Fruit fly (Drosophila melanogaster) whole organism, prepupa: ENCODE results near the gene CG12502.

Source experiments
- Blimp-1 ChIP-seq: fragments of 200-800 bp; sonication (Bioruptor generic); optimal IDR thresholded peaks from 3 replicates; lab custom pipeline; 2017; ENCODE audit warnings: missing biosample characterization, missing genetic modification characterization, mild to moderate bottlenecking, moderate library complexity, missing genetic modification reagents
- CG10631 ChIP-seq: fragments of 200-800 bp; sonication (Bioruptor generic); optimal IDR thresholded peaks from 2 replicates; lab custom pipeline; 2016; ENCODE audit warnings: missing biosample characterization, missing genetic modification characterization
- CG11294 ChIP-seq: fragments of 200-800 bp; sonication (Bioruptor generic); IDR thresholded peaks from 2 replicates; pipeline ENCODE4 v1.3.6; 2022; ENCODE audit warnings: missing biosample characterization, missing genetic modification characterization
- CG11902 ChIP-seq: fragments of 200-800 bp; sonication (Bioruptor generic); optimal IDR thresholded peaks from 3 replicates; lab custom pipeline; 2016; ENCODE audit warnings: missing biosample characterization, missing genetic modification characterization
- CG3032 ChIP-seq: fragments of 200-800 bp; optimal IDR thresholded peaks from 2 replicates; lab custom pipeline; 2019; ENCODE audit warnings: missing biosample characterization, mild to moderate bottlenecking, missing genetic modification characterization, moderate library complexity
- CG31627 ChIP-seq: fragments of 200-800 bp; sonication (Bioruptor generic); optimal IDR thresholded peaks from 3 replicates; lab custom pipeline; 2016; ENCODE audit warnings: missing biosample characterization, missing genetic modification characterization
- CG32006 ChIP-seq: fragments of 200-800 bp; sonication (Bioruptor generic); optimal IDR thresholded peaks from 3 replicates; lab custom pipeline; 2017; ENCODE audit warnings: missing biosample characterization, mild to moderate bottlenecking, missing genetic modification characterization
- CG3919 ChIP-seq: fragments of 200-800 bp; sonication (Bioruptor generic); optimal IDR thresholded peaks from 3 replicates; lab custom pipeline; 2016; ENCODE audit warnings: missing biosample characterization, missing genetic modification characterization
- CG6163 ChIP-seq: fragments of 200-800 bp; sonication (Bioruptor generic); IDR thresholded peaks from 3 replicates; pipeline ENCODE4 v1.3.6; 2022; ENCODE audit warnings: missing biosample characterization, missing genetic modification characterization
- CG6792 ChIP-seq: fragments of 200-800 bp; sonication (Bioruptor generic); optimal IDR thresholded peaks from 3 replicates; lab custom pipeline; 2016; ENCODE audit warnings: missing biosample characterization, missing genetic modification characterization
- CG6808 ChIP-seq: fragments of 200-800 bp; sonication (Bioruptor generic); optimal IDR thresholded peaks from 3 replicates; lab custom pipeline; 2017; ENCODE audit warnings: missing biosample characterization, missing genetic modification characterization, mild to moderate bottlenecking, moderate library complexity, missing genetic modification reagents
- CG6854 ChIP-seq: fragments of 200-800 bp; sonication (Bioruptor generic); optimal IDR thresholded peaks from 2 replicates; lab custom pipeline; 2017; ENCODE audit warnings: missing biosample characterization, mild to moderate bottlenecking, missing genetic modification characterization
- CG8119 ChIP-seq: fragments of 200-800 bp; sonication (Bioruptor generic); IDR thresholded peaks from 3 replicates; pipeline ENCODE4 v1.3.6; 2022; ENCODE audit warnings: missing biosample characterization, missing genetic modification characterization
- CG8319 ChIP-seq: fragments of 200-800 bp; sonication (Bioruptor generic); optimal IDR thresholded peaks from 3 replicates; lab custom pipeline; 2016; ENCODE audit warnings: missing biosample characterization, missing genetic modification characterization
- CG8632 ChIP-seq: fragments of 200-800 bp; sonication (Bioruptor generic); optimal IDR thresholded peaks from 3 replicates; lab custom pipeline; 2016; ENCODE audit warnings: missing biosample characterization, missing genetic modification characterization
- CG9139 ChIP-seq: fragments of 200-800 bp; sonication (Bioruptor generic); optimal IDR thresholded peaks from 3 replicates; lab custom pipeline; 2017; ENCODE audit warnings: missing biosample characterization, mild to moderate bottlenecking, missing genetic modification characterization
- Eip75B ChIP-seq: fragments of 200-800 bp; sonication (Bioruptor generic); optimal IDR thresholded peaks from 3 replicates; lab custom pipeline; 2016; ENCODE audit warnings: missing biosample characterization, missing genetic modification characterization
- Eip78C ChIP-seq: fragments of 200-800 bp; sonication (Bioruptor generic); peaks from one replicate; lab custom pipeline; 2016; ENCODE audit warnings: missing biosample characterization, missing genetic modification characterization
- Eip93F ChIP-seq: fragments of 200-800 bp; sonication (Bioruptor generic); optimal IDR thresholded peaks from 2 replicates; lab custom pipeline; 2016; ENCODE audit warnings: missing biosample characterization, mild to moderate bottlenecking, missing genetic modification characterization
- Ets96B ChIP-seq: fragments of 200-800 bp; optimal IDR thresholded peaks from 2 replicates; lab custom pipeline; 2019; ENCODE audit warnings: missing biosample characterization, mild to moderate bottlenecking, missing genetic modification characterization, moderate library complexity
- Gug ChIP-seq: fragments of 200-800 bp; sonication (Bioruptor generic); IDR thresholded peaks from 2 replicates; pipeline ENCODE4 v1.3.6; 2022; ENCODE audit warnings: missing biosample characterization, missing genetic modification characterization
- Hr38 ChIP-seq: sonication (Bioruptor generic); optimal IDR thresholded peaks from 2 replicates; lab custom pipeline; 2016; ENCODE audit warnings: missing biosample characterization, missing genetic modification characterization
- Hr39 ChIP-seq: fragments of 200-800 bp; sonication (Bioruptor generic); optimal IDR thresholded peaks from 2 replicates; lab custom pipeline; 2016; ENCODE audit warnings: missing biosample characterization, missing genetic modification characterization
- Lpt ChIP-seq: fragments of 200-800 bp; sonication (Bioruptor generic); optimal IDR thresholded peaks from 3 replicates; lab custom pipeline; 2016; ENCODE audit warnings: missing biosample characterization, missing genetic modification characterization
- Met ChIP-seq: fragments of 200-800 bp; sonication (Bioruptor generic); optimal IDR thresholded peaks from 3 replicates; lab custom pipeline; 2016; ENCODE audit warnings: missing biosample characterization, missing genetic modification characterization
- Sox102F ChIP-seq: fragments of 200-800 bp; sonication (Bioruptor generic); optimal IDR thresholded peaks from 2 replicates; lab custom pipeline; 2016; ENCODE audit warnings: missing biosample characterization, mild to moderate bottlenecking, missing genetic modification characterization
- Sox14 ChIP-seq: fragments of 200-800 bp; sonication (Bioruptor generic); optimal IDR thresholded peaks from 3 replicates; lab custom pipeline; 2016; ENCODE audit warnings: missing biosample characterization, missing genetic modification characterization
- achi ChIP-seq: fragments of 200-800 bp; sonication (Bioruptor generic); optimal IDR thresholded peaks from 3 replicates; lab custom pipeline; 2016; ENCODE audit warnings: missing biosample characterization, missing genetic modification characterization
- cyc ChIP-seq: fragments of 200-800 bp; sonication (Bioruptor generic); optimal IDR thresholded peaks from 3 replicates; lab custom pipeline; 2016; ENCODE audit warnings: missing biosample characterization, missing genetic modification characterization
- dsx ChIP-seq: fragments of 200-800 bp; optimal IDR thresholded peaks from 3 replicates; lab custom pipeline; 2019; ENCODE audit warnings: missing biosample characterization, mild to moderate bottlenecking, missing genetic modification characterization, moderate library complexity; ENCODE audit not compliant: poor library complexity, severe bottlenecking
- eg ChIP-seq: fragments of 200-800 bp; sonication (Bioruptor generic); IDR thresholded peaks from 3 replicates; pipeline ENCODE4 v1.3.6; 2022; ENCODE audit warnings: missing biosample characterization, missing genetic modification characterization
- fd59A ChIP-seq: fragments of 200-800 bp; sonication (Bioruptor generic); optimal IDR thresholded peaks from 2 replicates; lab custom pipeline; 2017; ENCODE audit warnings: missing biosample characterization, mild to moderate bottlenecking, missing genetic modification characterization, missing genetic modification reagents
- fd85E ChIP-seq: fragments of 200-800 bp; sonication (Bioruptor generic); optimal IDR thresholded peaks from 3 replicates; lab custom pipeline; 2016; ENCODE audit warnings: missing biosample characterization, missing genetic modification characterization
- fkh ChIP-seq: fragments of 200-800 bp; sonication (Bioruptor generic); optimal IDR thresholded peaks from 3 replicates; lab custom pipeline; 2017; ENCODE audit warnings: missing biosample characterization, mild to moderate bottlenecking, missing genetic modification characterization, moderate library complexity
- salr ChIP-seq, 2 experiments: fragments of 200-800 bp; sonication (Bioruptor generic); optimal IDR thresholded peaks; 3 replicates each; lab custom pipeline; 2016 to 2018; ENCODE audit warnings: missing biosample characterization in 2 of 2, missing genetic modification characterization in 2 of 2, mild to moderate bottlenecking in 1 of 2
- ss ChIP-seq, 2 experiments: fragments of 200-800 bp; sonication (Bioruptor generic); optimal IDR thresholded peaks; 2 replicates in 1 of 2; 3 replicates in 1 of 2; lab custom pipeline; 2017 to 2018; ENCODE audit warnings: mild to moderate bottlenecking in 2 of 2, missing biosample characterization in 2 of 2, missing genetic modification characterization in 2 of 2, moderate library complexity in 1 of 2
- topi ChIP-seq: fragments of 200-800 bp; sonication (Bioruptor generic); optimal IDR thresholded peaks from 3 replicates; lab custom pipeline; 2016; ENCODE audit warnings: missing biosample characterization, missing genetic modification characterization
- vri ChIP-seq: fragments of 200-800 bp; sonication (Bioruptor generic); optimal IDR thresholded peaks from 3 replicates; lab custom pipeline; 2016; ENCODE audit warnings: missing biosample characterization, mild to moderate bottlenecking, missing genetic modification characterization

CG12502 gene

dm6 chr3L:824444-824843 is 40.8 kb upstream of the CG12502 start (continued):
- TF ChIP-seq CG11902 (GFP tag; lab: Kevin White, UChicago) (peak; percentile 10), fd59A (GFP tag; lab: Kevin White, UChicago) (peak; percentile 43), CG6808 (peak; percentile 74), topi (GFP tag; lab: Kevin White, UChicago) (peak; percentile 69), Blimp-1 (GFP tag; lab: Kevin White, UChicago) (peak; percentile 35), CG8632 (peak; percentile 38), CG32006 (peak; percentile 91), Lpt (peak; percentile 71), salr (GFP tag; optimal IDR thresholded peaks at IDR 0.05; lab: Kevin White, UChicago) (peak; percentile 31 to 79), cyc (GFP tag; lab: Kevin White, UChicago) (peak; percentile 39), Met (peak; percentile 81), CG3919 (peak; percentile 57), CG9139 (GFP tag; lab: Kevin White, UChicago) (no peak), CG8119 (peak; percentile 89), Hr39 (peak; percentile 77), CG6792 (GFP tag; lab: Kevin White, UChicago) (peak; percentile 55), CG10631 (GFP tag; lab: Kevin White, UChicago) (peak; percentile 65), Eip93F (GFP tag; lab: Kevin White, UChicago) (no peak), CG8319 (GFP tag; lab: Kevin White, UChicago) (peak; percentile 68), CG6163 (GFP tag; lab: Robert Waterston, UW) (peak; percentile 81), CG11294 (peak; percentile 61), fkh (no peak), Hr38 (GFP tag; lab: Kevin White, UChicago) (no peak), Eip78C (peak; percentile 96), Ets96B (tag; lab: Kevin White, UChicago) (peak; percentile 44), CG31627 (GFP tag; lab: Kevin White, UChicago) (peak; percentile 74)

dm6 chr3L:832897-833857 is 32.0 kb upstream of the CG12502 start, which contains the start of gene Sf3b3:
Gene Sf3b3 (minus strand): TSS chr3L:833385.
- TF ChIP-seq Gug (GFP tag; lab: Robert Waterston, UW) (0 out of 2 replicates have a peak, but pooled peaks have one; percentile 18), CG6163 (GFP tag; lab: Robert Waterston, UW) (peak; percentile 51; the same call in 1 of the 3 replicates), fd85E (GFP tag; lab: Kevin White, UChicago) (peak; percentile 1), CG6854 (GFP tag; lab: Kevin White, UChicago) (peak; percentile 80), topi (GFP tag; lab: Kevin White, UChicago) (peak; percentile 9), ss (GFP tag; optimal IDR thresholded peaks at IDR 0.05; lab: Kevin White, UChicago) (peak; percentile 14 to 38), Sox102F (GFP tag; lab: Kevin White, UChicago) (no peak), Sox14 (GFP tag; lab: Kevin White, UChicago) (no peak), Eip78C (peak; percentile 78), CG8319 (GFP tag; lab: Kevin White, UChicago) (peak; percentile 17), vri (GFP tag; lab: Kevin White, UChicago) (no peak), CG10631 (GFP tag; lab: Kevin White, UChicago) (peak; percentile 10), cyc (GFP tag; lab: Kevin White, UChicago) (peak; percentile 27), CG11902 (GFP tag; lab: Kevin White, UChicago) (peak; percentile 3), Ets96B (tag; lab: Kevin White, UChicago) (peak; percentile 11), CG6792 (GFP tag; lab: Kevin White, UChicago) (no peak), dsx (GFP tag; lab: Kevin White, UChicago) (peak; percentile 40)

dm6 chr3L:833878-834277 is 31.3 kb upstream of the CG12502 start, which contains the start of gene CG42553:
Gene CG42553 (plus strand): TSS chr3L:834093.
- TF ChIP-seq Gug (GFP tag; lab: Robert Waterston, UW) (no peak), CG6792 (GFP tag; lab: Kevin White, UChicago) (no peak), achi (GFP tag; lab: Kevin White, UChicago) (no peak), fkh (peak; percentile 66), eg (no peak), CG3032 (tag; lab: Kevin White, UChicago) (no peak), Eip75B (no peak), CG11294 (no peak)
- TF ChIP-seq, all 60 proteins: peak for 1
